Worm (Caenorhabditis elegans) whole organism, mixed stage, embryonic: ENCODE measurements around the gene F02D10.2.

Experiments
- bed-3 ChIP-seq: fragments of 200-800 bp; sonication (Bioruptor generic); optimal IDR thresholded peaks from 3 replicates; lab custom pipeline; 2018; ENCODE audit warnings: mild to moderate bottlenecking, missing genetic modification characterization, moderate library complexity, missing compliant biosample characterization
- blmp-1 ChIP-seq: fragments of 150-350 bp; optimal IDR thresholded peaks from 2 replicates; lab custom pipeline; 2014; ENCODE audit warnings: missing biosample characterization, missing genetic modification characterization
- ceh-39 ChIP-seq: fragments of 150-350 bp; optimal IDR thresholded peaks from 2 replicates; lab custom pipeline; 2014; ENCODE audit warnings: missing biosample characterization, missing genetic modification characterization
- ceh-43 ChIP-seq: fragments of 200-800 bp; sonication (Bioruptor generic); optimal IDR thresholded peaks from 2 replicates; lab custom pipeline; 2018; ENCODE audit warnings: mild to moderate bottlenecking, missing genetic modification characterization, moderate library complexity, missing compliant biosample characterization
- ceh-83 ChIP-seq: fragments of 200-800 bp; sonication (Bioruptor generic); optimal IDR thresholded peaks from 2 replicates; lab custom pipeline; 2018; ENCODE audit warnings: mild to moderate bottlenecking, missing genetic modification characterization, missing compliant biosample characterization
- ces-1 ChIP-seq: fragments of 150-350 bp; optimal IDR thresholded peaks from 2 replicates; lab custom pipeline; 2014; ENCODE audit warnings: missing biosample characterization, missing genetic modification reagents, missing genetic modification characterization
- cnd-1 ChIP-seq: fragments of 200-800 bp; sonication (Bioruptor generic); optimal IDR thresholded peaks from 2 replicates; lab custom pipeline; 2018; ENCODE audit warnings: mild to moderate bottlenecking, missing genetic modification characterization, missing compliant biosample characterization
- drap-1 ChIP-seq: fragments of 200-800 bp; sonication (Bioruptor generic); optimal IDR thresholded peaks from 3 replicates; lab custom pipeline; 2018; ENCODE audit warnings: mild to moderate bottlenecking, missing genetic modification characterization, missing compliant biosample characterization
- elt-1 ChIP-seq: sonication (generic microtip); optimal IDR thresholded peaks from 2 replicates; lab custom pipeline; 2017; ENCODE audit warnings: missing genetic modification characterization, mild to moderate bottlenecking, missing compliant biosample characterization, antibody characterized with exemption, moderate library complexity, borderline replicate concordance; ENCODE audit not compliant: insufficient read depth
- elt-3 ChIP-seq: fragments of 150-350 bp; optimal IDR thresholded peaks from 2 replicates; lab custom pipeline; 2014; ENCODE audit warnings: missing biosample characterization, missing genetic modification characterization
- flh-1 ChIP-seq: fragments of 200-800 bp; sonication (Bioruptor generic); optimal IDR thresholded peaks from 2 replicates; lab custom pipeline; 2018; ENCODE audit warnings: mild to moderate bottlenecking, missing genetic modification characterization, moderate library complexity, missing compliant biosample characterization
- hlh-1 ChIP-seq: fragments of 150-350 bp; optimal IDR thresholded peaks from 2 replicates; lab custom pipeline; 2014; ENCODE audit warnings: missing biosample characterization, missing genetic modification reagents, missing genetic modification characterization
- lin-32 ChIP-seq: fragments of 200-800 bp; sonication (Bioruptor generic); optimal IDR thresholded peaks from 2 replicates; lab custom pipeline; 2018; ENCODE audit warnings: mild to moderate bottlenecking, missing genetic modification characterization, missing compliant biosample characterization
- lsy-2 ChIP-seq: fragments of 150-350 bp; optimal IDR thresholded peaks from 2 replicates; lab custom pipeline; 2014; ENCODE audit warnings: missing biosample characterization, missing genetic modification characterization
- mab-5 ChIP-seq: fragments of 150-350 bp; optimal IDR thresholded peaks from 2 replicates; lab custom pipeline; 2014; ENCODE audit warnings: missing biosample characterization, missing genetic modification characterization
- mep-1 ChIP-seq: fragments of 150-350 bp; optimal IDR thresholded peaks from 2 replicates; lab custom pipeline; 2017; ENCODE audit warnings: missing biosample characterization, missing genetic modification reagents, missing genetic modification characterization, inconsistent platforms
- mls-2 ChIP-seq: sonication (generic microtip); optimal IDR thresholded peaks from 2 replicates; lab custom pipeline; 2016; ENCODE audit warnings: mild to moderate bottlenecking, missing genetic modification characterization, moderate library complexity, missing compliant biosample characterization
- nhr-12 ChIP-seq: fragments of 150-350 bp; optimal IDR thresholded peaks from 2 replicates; lab custom pipeline; 2014; ENCODE audit warnings: missing biosample characterization, missing genetic modification characterization
- nhr-2 ChIP-seq: fragments of 150-350 bp; optimal IDR thresholded peaks from 2 replicates; lab custom pipeline; 2014; ENCODE audit warnings: missing biosample characterization, missing genetic modification characterization
- nhr-237 ChIP-seq: fragments of 150-350 bp; optimal IDR thresholded peaks from 2 replicates; lab custom pipeline; 2014; ENCODE audit warnings: missing biosample characterization, missing genetic modification characterization
- nhr-28 ChIP-seq: fragments of 150-350 bp; optimal IDR thresholded peaks from 2 replicates; lab custom pipeline; 2014; ENCODE audit warnings: missing biosample characterization, missing genetic modification characterization
- pha-4 ChIP-seq: fragments of 150-350 bp; optimal IDR thresholded peaks from 2 replicates; lab custom pipeline; 2018; ENCODE audit warnings: missing biosample characterization, missing genetic modification reagents, missing genetic modification characterization
- snpc-4 ChIP-seq: fragments of 150-350 bp; optimal IDR thresholded peaks from 2 replicates; lab custom pipeline; 2014; ENCODE audit warnings: missing biosample characterization, missing genetic modification characterization
- sptf-1 ChIP-seq: sonication (generic microtip); optimal IDR thresholded peaks from 2 replicates; lab custom pipeline; 2017; ENCODE audit warnings: mild to moderate bottlenecking, missing genetic modification characterization, moderate library complexity, missing compliant biosample characterization
- tbx-8 ChIP-seq: fragments of 200-800 bp; sonication (Bioruptor generic); optimal IDR thresholded peaks from 2 replicates; lab custom pipeline; 2018; ENCODE audit warnings: mild to moderate bottlenecking, missing genetic modification characterization, moderate library complexity, missing compliant biosample characterization
- unc-120 ChIP-seq: sonication (generic microtip); optimal IDR thresholded peaks from 2 replicates; lab custom pipeline; 2017; ENCODE audit warnings: missing genetic modification characterization, missing compliant biosample characterization; ENCODE audit not compliant: poor library complexity, severe bottlenecking
- unc-62 ChIP-seq: fragments of 150-350 bp; optimal IDR thresholded peaks from 2 replicates; lab custom pipeline; 2014; ENCODE audit warnings: missing biosample characterization, missing genetic modification reagents, missing genetic modification characterization
- zip-8 ChIP-seq: fragments of 150-350 bp; optimal IDR thresholded peaks from 2 replicates; lab custom pipeline; 2014; ENCODE audit warnings: missing biosample characterization, missing genetic modification characterization

F02D10.2 gene

ce11 chrX:13484813-13485212 is 21.1 kb upstream of the F02D10.2 start, which contains the start of gene srd-51:
Gene srd-51, minus strand, starts transcription at chrX:13484913.
- no peak for TF ChIP-seq elt-3 (tag; lab: Kevin White, UChicago)
- TF ChIP-seq flh-1: no peak
- TF ChIP-seq ces-1 (GFP tag; lab: Kevin White, UChicago): no peak

DNA sequence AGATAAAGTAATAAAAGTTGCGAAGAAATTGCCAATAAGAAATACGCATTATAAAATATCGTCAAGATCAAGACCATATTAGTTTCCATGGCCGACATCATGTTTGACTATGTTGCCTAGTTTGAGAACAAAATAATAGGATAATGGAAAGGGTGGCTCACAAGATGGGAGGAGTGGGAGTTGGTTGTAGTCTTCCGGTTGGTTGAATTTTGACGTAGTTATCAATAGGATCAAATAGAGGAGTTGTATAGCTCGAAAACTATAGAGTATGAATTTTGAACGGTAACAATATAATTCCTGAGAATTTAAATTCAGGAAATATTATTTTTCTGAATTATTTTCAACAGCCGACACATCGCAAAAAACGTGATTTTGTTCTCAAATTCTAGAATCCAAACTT is 18.0 kb upstream of the F02D10.2 start, which contains the start of gene srd-50:
Gene srd-50 (minus strand): TSS at position 101 of the 400 bp plus-strand sequence.
- no peak for TF ChIP-seq nhr-2 (tag; lab: Kevin White, UChicago)
- TF ChIP-seq drap-1 (GFP tag; lab: Kevin White, UChicago): no peak
- no peak for TF ChIP-seq ceh-43 (GFP tag; lab: Kevin White, UChicago)
- TF ChIP-seq blmp-1 (tag; lab: Kevin White, UChicago): no peak
- no peak for TF ChIP-seq bed-3 (GFP tag; lab: Kevin White, UChicago)
- TF ChIP-seq lin-32 (GFP tag; lab: Kevin White, UChicago): no peak
- TF ChIP-seq nhr-28: no peak

ce11 chrX:13477356-13477755 is 13.7 kb upstream of the F02D10.2 start, which contains the start of gene efn-3:
Gene efn-3, minus strand, starts transcription at chrX:13477456.
- no peak for TF ChIP-seq cnd-1 (tag; lab: Kevin White, UChicago)
- TF ChIP-seq bed-3 (GFP tag; lab: Kevin White, UChicago): no peak
- no peak for TF ChIP-seq unc-120 (tag; lab: Kevin White, UChicago)
- no peak for TF ChIP-seq mep-1
- no peak for TF ChIP-seq ces-1 (GFP tag; lab: Kevin White, UChicago)
- TF ChIP-seq zip-8 (tag; lab: Kevin White, UChicago): no peak
- TF ChIP-seq elt-1 (tag; lab: Kevin White, UChicago): no peak
- TF ChIP-seq drap-1 (GFP tag; lab: Kevin White, UChicago): no peak
- TF ChIP-seq sptf-1 (tag; lab: Kevin White, UChicago): no peak
- no peak for TF ChIP-seq nhr-28
- no peak for TF ChIP-seq lsy-2 (tag; lab: Kevin White, UChicago)
- no peak for TF ChIP-seq blmp-1 (tag; lab: Kevin White, UChicago)
- TF ChIP-seq hlh-1 (tag; lab: Kevin White, UChicago): no peak
- no peak for TF ChIP-seq nhr-12 (tag; lab: Kevin White, UChicago)
- TF ChIP-seq mab-5: no peak
- no peak for TF ChIP-seq nhr-237 (tag; lab: Kevin White, UChicago)
- no peak for TF ChIP-seq mls-2 (tag; lab: Kevin White, UChicago)

DNA sequence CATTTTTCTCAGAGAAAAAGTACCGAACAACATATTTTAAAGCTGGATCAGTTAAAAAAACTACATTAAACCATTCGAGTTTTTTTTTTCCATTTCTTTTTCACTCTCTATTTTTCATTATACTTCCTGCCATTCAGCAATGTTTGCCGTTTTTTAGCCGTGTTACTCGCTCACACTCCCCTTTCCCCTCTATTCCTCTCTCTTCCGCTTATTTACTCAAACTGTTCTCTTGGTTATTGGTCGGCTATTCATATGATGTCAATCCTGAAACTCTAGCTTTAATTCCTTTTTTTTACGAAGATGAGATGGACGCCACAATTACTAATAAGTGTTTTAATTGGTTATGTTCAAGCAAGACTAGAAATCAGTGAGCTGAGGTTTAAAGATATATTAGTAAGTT is 8.2 kb upstream of the F02D10.2 start, which contains the start of gene tre-4:
Gene tre-4 (plus strand): TSS at position 301 of the 400 bp plus-strand sequence.
- TF ChIP-seq pha-4 (no peak), ceh-43 (GFP tag; lab: Kevin White, UChicago) (no peak), lin-32 (GFP tag; lab: Kevin White, UChicago) (no peak), snpc-4 (tag; lab: Kevin White, UChicago) (no peak), cnd-1 (tag; lab: Kevin White, UChicago) (no peak), elt-3 (tag; lab: Kevin White, UChicago) (no peak), ceh-39 (no peak), hlh-1 (tag; lab: Kevin White, UChicago) (no peak), ceh-83 (GFP tag; lab: Kevin White, UChicago) (no peak), blmp-1 (tag; lab: Kevin White, UChicago) (no peak)

- TF ChIP-seq nhr-12 (tag; lab: Kevin White, UChicago) (no peak), ceh-43 (GFP tag; lab: Kevin White, UChicago) (no peak), unc-62 (GFP tag; lab: Kevin White, UChicago) (no peak), flh-1 (no peak), tbx-8 (GFP tag; lab: Kevin White, UChicago) (no peak), zip-8 (tag; lab: Kevin White, UChicago) (no peak)
Observed at ce11 chrX:13469907-13470647, 6.4 kb upstream of the F02D10.2 start.
